Worm (Caenorhabditis elegans): ENCODE measurements around the gene clec-4.

DNA sequence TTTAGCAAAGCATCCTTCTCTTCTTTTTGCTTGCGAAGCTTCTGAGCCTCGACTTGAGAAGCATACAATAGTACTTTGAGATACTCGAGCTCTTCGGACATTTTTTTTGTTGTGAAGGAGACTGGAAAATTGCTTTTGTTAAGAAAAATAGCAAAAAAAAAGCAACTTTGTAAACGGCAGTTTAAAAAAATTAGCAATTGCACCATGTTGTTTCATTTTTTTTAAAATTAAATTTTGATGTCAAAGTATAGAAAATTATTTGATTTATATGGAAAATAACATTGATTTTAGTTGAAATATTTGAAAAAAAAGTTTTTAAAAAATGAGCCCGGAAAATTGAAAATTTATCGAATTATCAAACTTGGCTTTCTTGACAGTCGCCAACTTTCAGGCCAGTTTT lies 6.2 kb downstream of the clec-4 start, which contains the start of gene Y38E10A.3:
- TF ChIP-seq ztf-11 (tag; optimal IDR thresholded peaks at IDR 0.05) (no peak), dsc-1 (tag; optimal IDR thresholded peaks at IDR 0.05) (no peak), nhr-11 (tag; optimal IDR thresholded peaks at IDR 0.05) (no peak)

Measured in whole organism, L1 larva.